Fruit fly (Drosophila melanogaster) whole organism: ENCODE data around the gene CG14657.

Source experiments
- CG8478 ChIP-seq: fragments of >200 bp; optimal IDR thresholded peaks from 2 replicates; lab custom pipeline; 2018; ENCODE audit warnings: inconsistent platforms
- Dll ChIP-seq: fragments of >200 bp; optimal IDR thresholded peaks from 2 replicates; lab custom pipeline; 2017
- psq ChIP-seq: fragments of >200 bp; optimal IDR thresholded peaks from 2 replicates; lab custom pipeline; 2017

DNA sequence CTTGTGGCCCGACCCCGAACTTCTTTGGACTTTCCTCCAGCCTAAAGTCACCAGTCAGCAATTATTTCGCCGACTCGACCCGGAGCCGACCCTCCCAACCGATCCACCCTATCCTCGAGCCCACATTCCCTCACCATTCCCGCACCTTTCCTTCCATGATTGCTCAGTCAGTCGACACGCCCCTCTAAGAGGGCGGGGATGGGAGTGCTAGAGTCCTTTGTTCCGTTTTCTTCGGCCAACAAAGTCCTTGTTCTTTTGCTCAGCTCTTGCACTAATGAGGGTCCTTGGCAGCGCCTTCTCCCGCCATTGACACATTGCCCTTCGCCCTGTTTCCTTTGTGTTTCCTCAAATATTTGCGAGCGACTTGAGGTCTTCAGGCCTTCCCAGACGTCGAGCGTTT is 24.1 kb upstream of the CG14657 start:
- no peak for TF ChIP-seq CG8478 (lab: Kevin White, UChicago)
- no peak for TF ChIP-seq psq (lab: Kevin White, UChicago)
- no peak for TF ChIP-seq Dll (lab: Kevin White, UChicago)
